Worm (Caenorhabditis elegans): ENCODE results near the gene T25E4.1.
A peak's percentile ranks its signal among the peaks of the same experiment; 100 is the strongest.

DNA sequence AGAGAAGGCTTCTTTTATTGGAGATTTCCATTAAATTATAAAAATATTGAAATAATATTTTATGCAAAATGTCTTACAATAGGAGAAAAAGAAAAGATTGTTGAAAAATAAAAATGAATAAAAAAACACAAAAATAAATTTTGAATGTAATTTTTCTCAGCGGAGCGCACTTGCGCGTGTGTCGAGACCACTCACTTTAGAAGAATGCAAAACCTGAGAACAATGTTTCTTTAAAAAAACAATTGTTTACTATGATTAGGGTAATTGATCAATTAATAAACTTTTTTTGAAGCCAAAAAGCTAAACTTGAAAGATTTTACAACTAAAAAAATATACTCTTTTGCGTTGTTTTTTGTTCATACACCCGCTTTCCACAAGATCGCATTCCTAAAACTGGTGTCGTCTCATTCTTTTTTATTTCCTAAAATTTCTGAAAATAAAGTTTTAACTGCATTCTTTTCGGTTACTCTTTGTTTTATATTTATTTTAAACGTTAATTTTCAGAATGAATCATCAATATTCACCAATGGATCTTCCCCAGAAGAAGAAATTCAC lies 16.2 kb downstream of the T25E4.1 start, which contains the start of gene ttc-4:
- TF ChIP-seq lsy-2 (tag; optimal IDR thresholded peaks at IDR 0.05) (peak in 1 of 2 experiments; percentile 66), nhr-23 (tag; optimal IDR thresholded peaks at IDR 0.05) (no peak)
